Worm (Caenorhabditis elegans) whole organism, L2 larva: Measurements from ENCODE around the gene str-260.

Experiments used
- F13H6.1 ChIP-seq: sonication (generic microtip); optimal IDR thresholded peaks from 2 replicates; lab custom pipeline; 2016; ENCODE audit warnings: missing genetic modification characterization, missing compliant biosample characterization
- R02D3.7 ChIP-seq: fragments of 150-350 bp; optimal IDR thresholded peaks from 2 replicates; lab custom pipeline; 2014; ENCODE audit warnings: missing biosample characterization, missing genetic modification characterization
- ZK546.5 ChIP-seq: sonication (generic microtip); optimal IDR thresholded peaks from 2 replicates; lab custom pipeline; 2017; ENCODE audit warnings: missing biosample characterization, missing genetic modification characterization
- ama-1 ChIP-seq: fragments of 150-350 bp; optimal IDR thresholded peaks from 2 replicates; lab custom pipeline; 2018; ENCODE audit warnings: inconsistent platforms
- blmp-1 ChIP-seq: sonication (generic microtip); optimal IDR thresholded peaks from 2 replicates; lab custom pipeline; 2017; ENCODE audit warnings: missing genetic modification characterization, mild to moderate bottlenecking, missing compliant biosample characterization, antibody characterized with exemption, moderate library complexity; ENCODE audit not compliant: insufficient read depth
- ceh-82 ChIP-seq: fragments of 150-350 bp; optimal IDR thresholded peaks from 2 replicates; lab custom pipeline; 2014; ENCODE audit warnings: missing biosample characterization, missing genetic modification characterization
- crh-2 ChIP-seq: sonication (generic microtip); optimal IDR thresholded peaks from 2 replicates; lab custom pipeline; 2017; ENCODE audit warnings: missing biosample characterization, missing genetic modification characterization
- lin-39 ChIP-seq: fragments of 150-350 bp; optimal IDR thresholded peaks from 2 replicates; lab custom pipeline; 2014; ENCODE audit warnings: missing biosample characterization, missing genetic modification reagents, missing genetic modification characterization

- TF ChIP-seq ZK546.5 (tag; lab: Kevin White, UChicago) = no peak
- no peak for TF ChIP-seq ceh-82 (tag; lab: Kevin White, UChicago)
- TF ChIP-seq R02D3.7 (tag; lab: Kevin White, UChicago) = no peak
- TF ChIP-seq crh-2 (tag; lab: Kevin White, UChicago) = no peak
- TF ChIP-seq blmp-1 (tag; lab: Kevin White, UChicago) = no peak
- TF ChIP-seq ama-1 (lab: Kevin White, UChicago) = no peak
- no peak for TF ChIP-seq lin-39 (tag; lab: Kevin White, UChicago)
- no peak for TF ChIP-seq F13H6.1 (tag; lab: Kevin White, UChicago)
These were observed 44.4 kb upstream of the str-260 start, which contains the start of gene lys-7 for ce11 chrV:3482550-3483002.
